Worm (Caenorhabditis elegans): ENCODE data around the gene ztf-30.

Gene ztf-30

DNA sequence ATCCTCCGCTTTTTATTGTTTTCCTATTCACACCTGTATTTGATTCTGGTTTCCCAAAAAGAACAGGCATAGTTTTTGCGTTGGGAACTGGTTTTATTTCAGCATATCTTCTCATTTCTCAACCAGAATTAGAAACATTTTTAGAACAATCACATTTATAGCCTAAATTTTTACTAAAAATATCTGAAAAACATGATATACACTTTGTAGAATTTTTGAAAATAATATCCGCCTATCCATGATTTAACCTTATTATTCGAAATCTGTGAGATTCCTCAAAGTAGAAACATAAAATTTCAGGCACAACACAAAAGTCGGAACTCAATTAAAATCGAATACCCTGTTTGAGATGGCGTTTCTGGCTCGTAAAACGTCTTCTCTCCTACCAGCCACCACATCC is 36.8 kb downstream of the ztf-30 start, which contains the start of gene acdh-6:
Gene acdh-6, plus strand, starts transcription at position 301 of the 400 bp plus-strand sequence.
- TF ChIP-seq ref-1 (GFP tag; conservative IDR thresholded peaks at IDR 0.05), result no peak
- no peak for TF ChIP-seq tab-1 (GFP tag; IDR thresholded peaks at IDR 0.05)
- TF ChIP-seq klf-2 (GFP tag; conservative IDR thresholded peaks at IDR 0.05), result no peak
- no peak for TF ChIP-seq ztf-29 (GFP tag; IDR thresholded peaks at IDR 0.05)
- no peak for TF ChIP-seq med-1 (GFP tag; optimal IDR thresholded peaks at IDR 0.05; ENCODE audit: insufficient read depth)

DNA sequence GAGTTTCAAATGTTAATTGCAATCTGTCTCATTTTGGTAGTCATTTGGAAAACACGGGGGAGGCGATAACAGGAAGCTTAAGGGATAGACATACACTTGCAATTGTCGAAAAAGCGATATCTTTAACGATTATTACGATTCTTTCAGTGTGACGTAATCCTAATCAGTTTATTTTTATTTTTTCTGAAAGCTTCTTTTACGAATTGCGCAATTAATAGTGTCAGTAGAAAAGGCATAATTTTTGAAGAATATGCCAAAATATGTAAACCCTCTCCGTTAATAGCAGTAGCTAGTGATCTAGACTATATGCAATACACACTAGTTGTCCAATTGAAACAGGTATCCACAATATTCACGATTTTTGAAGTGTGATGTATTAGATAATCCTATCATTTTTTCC is 37.3 kb downstream of the ztf-30 start:
- TF ChIP-seq flt-1 (GFP tag; IDR thresholded peaks at IDR 0.05) (no peak), med-1 (GFP tag; optimal IDR thresholded peaks at IDR 0.05; ENCODE audit: insufficient read depth) (no peak), klf-2 (GFP tag; conservative IDR thresholded peaks at IDR 0.05) (no peak), ztf-29 (GFP tag; IDR thresholded peaks at IDR 0.05) (no peak), cog-1 (tag; optimal IDR thresholded peaks at IDR 0.05) (no peak), ztf-23 (GFP tag; IDR thresholded peaks at IDR 0.05) (no peak), T22C8.4 (GFP tag; IDR thresholded peaks at IDR 0.05) (no peak), ref-1 (GFP tag; conservative IDR thresholded peaks at IDR 0.05) (no peak), tab-1 (GFP tag; IDR thresholded peaks at IDR 0.05) (no peak)

DNA sequence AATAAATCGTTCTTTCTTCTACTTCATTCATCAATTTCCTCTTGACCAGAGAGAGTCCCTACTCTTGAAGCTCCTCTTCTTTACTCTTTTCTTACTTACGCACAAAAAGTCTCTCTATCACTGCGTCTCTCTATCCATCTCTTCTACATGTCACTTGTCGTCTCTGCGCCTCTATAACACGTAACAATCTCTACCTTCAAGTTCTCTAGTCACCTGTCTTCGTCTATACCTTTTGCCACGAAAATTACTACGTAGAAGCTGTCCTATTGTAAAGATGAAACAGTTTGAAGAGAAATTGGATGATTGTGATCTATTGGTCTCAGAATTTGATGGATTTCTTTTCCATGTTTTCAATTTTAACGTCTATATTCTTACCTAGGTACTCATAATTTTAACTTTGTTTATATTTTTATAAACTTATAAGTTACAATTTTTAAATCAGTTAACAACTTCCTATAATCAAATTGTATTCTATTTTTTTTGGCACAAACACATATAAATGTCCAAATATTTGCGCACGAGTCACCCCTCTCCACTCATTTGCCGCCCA is 40.8 kb downstream of the ztf-30 start, which contains the start of gene C02D5.2:
Gene C02D5.2, plus strand, starts transcription at position 500 of the 550 bp plus-strand sequence.
- peak; percentile 44 for TF ChIP-seq cog-1 (tag; optimal IDR thresholded peaks at IDR 0.05)
- no peak for TF ChIP-seq T22C8.4 (GFP tag; IDR thresholded peaks at IDR 0.05)

DNA sequence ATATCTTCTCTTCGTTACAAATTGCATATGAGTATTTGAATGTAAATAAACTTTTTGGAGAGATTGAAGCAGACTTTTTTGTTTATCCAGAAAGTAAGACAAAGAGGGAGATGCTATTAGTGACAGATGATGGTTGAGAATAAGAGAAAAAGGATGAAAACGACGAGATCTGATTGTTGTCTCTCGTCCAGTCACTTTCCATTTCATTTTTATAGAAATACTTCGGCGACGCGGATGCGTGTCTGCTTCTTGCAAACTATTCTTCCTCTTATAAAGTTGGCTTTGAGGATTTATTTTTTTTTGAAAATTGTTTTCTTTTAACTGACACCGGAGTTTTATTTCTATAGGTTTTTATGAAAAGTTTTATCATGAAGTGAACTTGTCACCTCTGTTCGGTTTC is 42.0 kb downstream of the ztf-30 start:
- no peak for TF ChIP-seq ztf-23 (GFP tag; IDR thresholded peaks at IDR 0.05)
- no peak for TF ChIP-seq klf-2 (GFP tag; conservative IDR thresholded peaks at IDR 0.05)
- no peak for TF ChIP-seq cog-1 (tag; optimal IDR thresholded peaks at IDR 0.05)
- no peak for TF ChIP-seq ztf-29 (GFP tag; IDR thresholded peaks at IDR 0.05)
- no peak for TF ChIP-seq T22C8.4 (GFP tag; IDR thresholded peaks at IDR 0.05)

ce11 chrIII:8554472-8554871 is 43.2 kb downstream of the ztf-30 start, which contains the start of gene gsto-2:
Gene gsto-2 (plus strand): TSS chrIII:8554772.
- TF ChIP-seq ztf-29 (GFP tag; IDR thresholded peaks at IDR 0.05) (no peak), T22C8.4 (GFP tag; IDR thresholded peaks at IDR 0.05) (no peak), med-1 (GFP tag; optimal IDR thresholded peaks at IDR 0.05; ENCODE audit: insufficient read depth) (no peak), flt-1 (GFP tag; IDR thresholded peaks at IDR 0.05) (no peak), tab-1 (GFP tag; IDR thresholded peaks at IDR 0.05) (no peak), ref-1 (GFP tag; conservative IDR thresholded peaks at IDR 0.05) (no peak), klf-2 (GFP tag; conservative IDR thresholded peaks at IDR 0.05) (no peak), cog-1 (tag; optimal IDR thresholded peaks at IDR 0.05) (no peak), ztf-23 (GFP tag; IDR thresholded peaks at IDR 0.05) (no peak)

DNA sequence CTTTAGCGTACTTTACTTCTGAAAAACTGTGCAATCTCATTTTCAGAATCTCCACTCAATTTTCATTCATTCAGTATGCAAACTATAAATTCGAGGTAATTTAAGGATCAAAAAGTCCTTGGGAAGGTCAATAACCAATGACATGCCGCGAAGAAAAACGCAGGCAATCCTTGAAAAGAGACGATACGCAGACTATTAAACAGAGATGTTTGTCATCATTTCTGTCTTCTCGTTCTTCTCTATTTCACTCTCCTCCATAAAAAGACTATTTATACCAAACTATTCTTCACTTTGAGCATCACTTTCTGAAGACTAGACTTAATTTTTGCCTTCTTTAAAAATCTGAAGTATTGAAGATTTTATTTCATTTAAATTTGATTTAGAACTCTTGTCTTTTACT is 45.5 kb downstream of the ztf-30 start, which contains the start of gene C02D5.4:
Gene C02D5.4, plus strand, starts transcription at position 41 of the 400 bp plus-strand sequence.
- TF ChIP-seq flt-1 (GFP tag; IDR thresholded peaks at IDR 0.05), result no peak
- TF ChIP-seq klf-2 (GFP tag; conservative IDR thresholded peaks at IDR 0.05), result no peak
- TF ChIP-seq tab-1 (GFP tag; IDR thresholded peaks at IDR 0.05), result no peak
- no peak for TF ChIP-seq ztf-29 (GFP tag; IDR thresholded peaks at IDR 0.05)
- TF ChIP-seq T22C8.4 (GFP tag; IDR thresholded peaks at IDR 0.05), result no peak
- TF ChIP-seq med-1 (GFP tag; optimal IDR thresholded peaks at IDR 0.05; ENCODE audit: insufficient read depth), result no peak
- TF ChIP-seq cog-1 (tag; optimal IDR thresholded peaks at IDR 0.05), result no peak
- no peak for TF ChIP-seq ref-1 (GFP tag; conservative IDR thresholded peaks at IDR 0.05)
- TF ChIP-seq ztf-23 (GFP tag; IDR thresholded peaks at IDR 0.05), result no peak

ce11 chrIII:8551705-8552104 is 46.0 kb downstream of the ztf-30 start:
- no peak for TF ChIP-seq ztf-29 (GFP tag; IDR thresholded peaks at IDR 0.05)
- TF ChIP-seq tab-1 (GFP tag; IDR thresholded peaks at IDR 0.05), result no peak

- TF ChIP-seq flt-1 (GFP tag; IDR thresholded peaks at IDR 0.05) (no peak), ref-1 (GFP tag; conservative IDR thresholded peaks at IDR 0.05) (no peak), klf-2 (GFP tag; conservative IDR thresholded peaks at IDR 0.05) (no peak), tab-1 (GFP tag; IDR thresholded peaks at IDR 0.05) (no peak), cog-1 (tag; optimal IDR thresholded peaks at IDR 0.05) (no peak), ztf-23 (GFP tag; IDR thresholded peaks at IDR 0.05) (no peak), med-1 (GFP tag; optimal IDR thresholded peaks at IDR 0.05; ENCODE audit: insufficient read depth) (no peak), ztf-29 (GFP tag; IDR thresholded peaks at IDR 0.05) (no peak), T22C8.4 (GFP tag; IDR thresholded peaks at IDR 0.05) (no peak)
These were observed 52.2 kb downstream of the ztf-30 start, which contains the start of gene ZC21.6 for ce11 chrIII:8545515-8545914. Gene ZC21.6 (minus strand): TSS chrIII:8545615.
